Fruit fly (Drosophila melanogaster) whole organism, embryonic: ENCODE results near the gene CtBP.

Source experiments
- BEAF-32 ChIP-seq: fragments of 200-800 bp; sonication (Bioruptor generic); optimal IDR thresholded peaks from 3 replicates; lab custom pipeline; 2017; ENCODE audit warnings: missing biosample characterization, missing genetic modification characterization, mild to moderate bottlenecking, moderate library complexity, missing genetic modification reagents
- CG10267 ChIP-seq: fragments of 200-800 bp; sonication (Bioruptor generic); optimal IDR thresholded peaks from 2 replicates; lab custom pipeline; 2018; ENCODE audit warnings: missing biosample characterization, mild to moderate bottlenecking, missing genetic modification characterization, moderate library complexity
- CG11247 ChIP-seq: fragments of 200-800 bp; sonication (Bioruptor generic); IDR thresholded peaks from 2 replicates; pipeline ENCODE4 v1.3.6; 2022; ENCODE audit warnings: missing biosample characterization, missing genetic modification characterization
- CG14860 ChIP-seq: fragments of 200-800 bp; sonication (Bioruptor generic); IDR thresholded peaks from 3 replicates; pipeline ENCODE4 v1.3.6; 2022; ENCODE audit warnings: missing biosample characterization, missing genetic modification characterization; ENCODE audit not compliant: partially characterized antibody
- CG2116 ChIP-seq: fragments of 200-800 bp; sonication (Bioruptor generic); optimal IDR thresholded peaks from 3 replicates; lab custom pipeline; 2018; ENCODE audit warnings: missing biosample characterization, mild to moderate bottlenecking, missing genetic modification characterization
- CG31388 ChIP-seq: fragments of 200-800 bp; sonication (Bioruptor generic); optimal IDR thresholded peaks from 2 replicates; lab custom pipeline; 2016; ENCODE audit warnings: missing biosample characterization, missing genetic modification characterization
- CG31441 ChIP-seq: fragments of 200-800 bp; sonication (Bioruptor generic); IDR thresholded peaks from 2 replicates; pipeline ENCODE4 v1.3.6; 2022; ENCODE audit warnings: missing biosample characterization, missing genetic modification characterization
- CG3163 ChIP-seq: fragments of 200-800 bp; sonication (Bioruptor generic); optimal IDR thresholded peaks from 3 replicates; lab custom pipeline; 2016; ENCODE audit warnings: missing biosample characterization, missing genetic modification characterization
- CG3407 ChIP-seq: fragments of 200-800 bp; sonication (Bioruptor generic); optimal IDR thresholded peaks from 2 replicates; lab custom pipeline; 2018; ENCODE audit warnings: missing biosample characterization, mild to moderate bottlenecking, missing genetic modification characterization
- CG7271 ChIP-seq: fragments of 200-800 bp; sonication (Bioruptor generic); optimal IDR thresholded peaks from 2 replicates; lab custom pipeline; 2018; ENCODE audit warnings: missing biosample characterization, mild to moderate bottlenecking, missing genetic modification characterization, moderate library complexity
- CG7963 ChIP-seq: fragments of 200-800 bp; sonication (Bioruptor generic); IDR thresholded peaks from 3 replicates; pipeline ENCODE4 v1.3.6; 2022; ENCODE audit warnings: missing biosample characterization, missing genetic modification characterization; ENCODE audit not compliant: partially characterized antibody
- CG8281 ChIP-seq: fragments of 200-800 bp; sonication (Bioruptor generic); optimal IDR thresholded peaks from 2 replicates; lab custom pipeline; 2018; ENCODE audit warnings: missing biosample characterization, mild to moderate bottlenecking, missing genetic modification characterization, moderate library complexity
- CG8944 ChIP-seq: fragments of 200-800 bp; sonication (Bioruptor generic); optimal IDR thresholded peaks from 3 replicates; lab custom pipeline; 2016; ENCODE audit warnings: missing biosample characterization, missing genetic modification characterization
- CoRest ChIP-seq: fragments of 200-800 bp; sonication (Bioruptor generic); optimal IDR thresholded peaks from 3 replicates; lab custom pipeline; 2018; ENCODE audit warnings: missing biosample characterization, mild to moderate bottlenecking, missing genetic modification characterization, moderate library complexity
- Dek ChIP-seq: fragments of 200-800 bp; sonication (Bioruptor generic); optimal IDR thresholded peaks from 3 replicates; lab custom pipeline; 2019; ENCODE audit warnings: missing biosample characterization, mild to moderate bottlenecking, missing genetic modification characterization, moderate library complexity
- ERR ChIP-seq: fragments of 200-800 bp; sonication (Bioruptor generic); optimal IDR thresholded peaks from 2 replicates; lab custom pipeline; 2016; ENCODE audit warnings: missing biosample characterization, missing genetic modification characterization
- Ets97D ChIP-seq: fragments of 200-800 bp; sonication (Bioruptor generic); optimal IDR thresholded peaks from 3 replicates; lab custom pipeline; 2016; ENCODE audit warnings: missing biosample characterization, missing genetic modification characterization
- Kr ChIP-seq: fragments of 200-800 bp; sonication (Bioruptor generic); optimal IDR thresholded peaks from 2 replicates; lab custom pipeline; 2017; ENCODE audit warnings: missing biosample characterization, mild to moderate bottlenecking, missing genetic modification characterization
- Lhr ChIP-seq: fragments of 200-800 bp; sonication (Bioruptor generic); optimal IDR thresholded peaks from 3 replicates; lab custom pipeline; 2017; ENCODE audit warnings: mild to moderate bottlenecking, missing biosample characterization, missing genetic modification reagents, missing genetic modification characterization
- MBD-R2 ChIP-seq: fragments of 200-800 bp; sonication (Bioruptor generic); IDR thresholded peaks from 2 replicates; pipeline ENCODE4 v1.3.6; 2022; ENCODE audit warnings: missing biosample characterization, missing genetic modification characterization
- Max ChIP-seq: fragments of 200-800 bp; sonication (Bioruptor generic); optimal IDR thresholded peaks from 2 replicates; lab custom pipeline; 2016; ENCODE audit warnings: missing biosample characterization, mild to moderate bottlenecking, missing genetic modification characterization
- Myb ChIP-seq: fragments of 200-800 bp; sonication (Bioruptor generic); optimal IDR thresholded peaks from 2 replicates; lab custom pipeline; 2016; ENCODE audit warnings: missing biosample characterization, missing genetic modification characterization
- NfI ChIP-seq: fragments of 200-800 bp; sonication (Bioruptor generic); optimal IDR thresholded peaks from 3 replicates; lab custom pipeline; 2018; ENCODE audit warnings: missing biosample characterization, mild to moderate bottlenecking, missing genetic modification characterization, moderate library complexity
- Oaz ChIP-seq: fragments of 200-800 bp; sonication (Bioruptor generic); IDR thresholded peaks from 2 replicates; pipeline ENCODE4 v1.3.6; 2022; ENCODE audit warnings: missing biosample characterization, missing genetic modification characterization
- Pdp1 ChIP-seq, 2 experiments: fragments of 200-800 bp; sonication (Bioruptor generic); optimal IDR thresholded peaks; 3 replicates each; lab custom pipeline; 2016; ENCODE audit warnings: missing biosample characterization in 2 of 2, missing genetic modification characterization in 2 of 2, mild to moderate bottlenecking in 1 of 2, moderate library complexity in 1 of 2
- Sin3A ChIP-seq: fragments of >200 bp; optimal IDR thresholded peaks from 2 replicates; lab custom pipeline; 2018
- ac ChIP-seq: fragments of 200-800 bp; sonication (Bioruptor generic); optimal IDR thresholded peaks from 3 replicates; lab custom pipeline; 2017; ENCODE audit warnings: missing biosample characterization, mild to moderate bottlenecking, missing genetic modification characterization
- ato ChIP-seq: fragments of 200-800 bp; sonication (Bioruptor generic); IDR thresholded peaks from 2 replicates; pipeline ENCODE4 v1.3.6; 2022; ENCODE audit warnings: missing biosample characterization, missing genetic modification characterization; ENCODE audit not compliant: partially characterized antibody
- br ChIP-seq: fragments of >200 bp; optimal IDR thresholded peaks from 2 replicates; lab custom pipeline; 2017
- chinmo ChIP-seq: fragments of 200-800 bp; sonication (Bioruptor generic); IDR thresholded peaks from 4 replicates; pipeline ENCODE4 v1.3.6; 2022; ENCODE audit warnings: missing biosample characterization, missing genetic modification characterization; ENCODE audit not compliant: partially characterized antibody
- eyg ChIP-seq: fragments of 200-800 bp; sonication (Bioruptor generic); optimal IDR thresholded peaks from 3 replicates; lab custom pipeline; 2016; ENCODE audit warnings: missing biosample characterization, missing genetic modification characterization
- gem ChIP-seq: fragments of 200-800 bp; sonication (Bioruptor generic); optimal IDR thresholded peaks from 2 replicates; lab custom pipeline; 2019; ENCODE audit warnings: missing biosample characterization, mild to moderate bottlenecking, missing genetic modification characterization, moderate library complexity
- grn ChIP-seq: fragments of 200-800 bp; sonication (Bioruptor generic); optimal IDR thresholded peaks from 3 replicates; lab custom pipeline; 2017; ENCODE audit warnings: missing biosample characterization, missing genetic modification characterization
- hbn ChIP-seq: fragments of 200-800 bp; sonication (Bioruptor generic); IDR thresholded peaks from 2 replicates; pipeline ENCODE4 v1.3.6; 2022; ENCODE audit warnings: missing biosample characterization, missing genetic modification characterization; ENCODE audit not compliant: partially characterized antibody
- inv ChIP-seq: fragments of 200-800 bp; sonication (Bioruptor generic); IDR thresholded peaks from 2 replicates; pipeline ENCODE4 v1.3.6; 2022; ENCODE audit warnings: missing biosample characterization, missing genetic modification characterization; ENCODE audit not compliant: partially characterized antibody
- knrl ChIP-seq: fragments of 200-800 bp; sonication (Bioruptor generic); IDR thresholded peaks from 3 replicates; pipeline ENCODE4 v1.3.6; 2022; ENCODE audit warnings: missing biosample characterization, missing genetic modification characterization; ENCODE audit not compliant: partially characterized antibody
- mld ChIP-seq: fragments of 200-800 bp; sonication (Bioruptor generic); IDR thresholded peaks from 3 replicates; pipeline ENCODE4 v1.3.6; 2022; ENCODE audit warnings: missing biosample characterization, missing genetic modification characterization; ENCODE audit not compliant: partially characterized antibody
- nerfin-2 ChIP-seq: fragments of 200-800 bp; sonication (Bioruptor generic); IDR thresholded peaks from 2 replicates; pipeline ENCODE4 v1.3.6; 2022; ENCODE audit warnings: missing biosample characterization, missing genetic modification characterization; ENCODE audit not compliant: partially characterized antibody
- nmo ChIP-seq: fragments of 200-800 bp; sonication (Bioruptor generic); optimal IDR thresholded peaks from 2 replicates; lab custom pipeline; 2018; ENCODE audit warnings: missing biosample characterization, mild to moderate bottlenecking, missing genetic modification characterization, moderate library complexity
- schlank ChIP-seq: fragments of 200-800 bp; sonication (Bioruptor generic); optimal IDR thresholded peaks from 2 replicates; lab custom pipeline; 2018; ENCODE audit warnings: missing biosample characterization, mild to moderate bottlenecking, missing genetic modification characterization
- sd ChIP-seq: fragments of 200-800 bp; sonication (Bioruptor generic); optimal IDR thresholded peaks from 3 replicates; lab custom pipeline; 2018; ENCODE audit warnings: missing biosample characterization, mild to moderate bottlenecking, missing genetic modification characterization, moderate library complexity
- sens ChIP-seq: fragments of 200-800 bp; sonication (Bioruptor generic); peaks from one replicate; lab custom pipeline; 2016; ENCODE audit warnings: missing biosample characterization, missing genetic modification characterization
- so ChIP-seq: fragments of 200-800 bp; sonication (Bioruptor generic); IDR thresholded peaks from 3 replicates; pipeline ENCODE4 v1.3.6; 2022; ENCODE audit warnings: missing biosample characterization, missing genetic modification characterization
- sr ChIP-seq: fragments of 200-800 bp; sonication (Bioruptor generic); IDR thresholded peaks from 3 replicates; pipeline ENCODE4 v1.3.6; 2022; ENCODE audit warnings: missing biosample characterization, missing genetic modification characterization
- tll ChIP-seq, 2 experiments: fragments of 200-800 bp in 1 of 2; fragments of >200 bp in 1 of 2; sonication (Bioruptor generic) in 1 of 2; optimal IDR thresholded peaks; 2 replicates each; lab custom pipeline; 2017 to 2019; ENCODE audit warnings: missing biosample characterization in 2 of 2, missing genetic modification characterization in 2 of 2, mild to moderate bottlenecking in 1 of 2, moderate library complexity in 1 of 2
- toy ChIP-seq: fragments of 200-800 bp; sonication (Bioruptor generic); IDR thresholded peaks from 2 replicates; pipeline ENCODE4 v1.3.6; 2022; ENCODE audit warnings: missing biosample characterization, missing genetic modification characterization
- zen ChIP-seq: fragments of 200-800 bp; sonication (Bioruptor generic); optimal IDR thresholded peaks from 3 replicates; lab custom pipeline; 2018; ENCODE audit warnings: missing biosample characterization, mild to moderate bottlenecking, missing genetic modification characterization, moderate library complexity
- zen2 ChIP-seq: fragments of 200-800 bp; sonication (Bioruptor generic); IDR thresholded peaks from 3 replicates; pipeline ENCODE4 v1.3.6; 2022; ENCODE audit warnings: missing biosample characterization, missing genetic modification characterization; ENCODE audit not compliant: partially characterized antibody

CtBP gene

dm6 chr3R:13051942-13052693 lies 40.7 kb downstream of the CtBP start, which contains the start of gene pic (continued):
- TF ChIP-seq CG3407 (no peak), CG11247 (GFP tag; lab: Robert Waterston, UW) (no peak), Dek (tag; lab: Kevin White, UChicago) (no peak), knrl (GFP tag; lab: Robert Waterston, UW) (peak; percentile 85), Myb (GFP tag; lab: Kevin White, UChicago) (peak; percentile 77), Pdp1 (GFP tag; optimal IDR thresholded peaks at IDR 0.05; lab: Kevin White, UChicago) (peak in 1 of 2 experiments; percentile 89), Oaz (GFP tag; lab: Robert Waterston, UW) (no peak), grn (GFP tag; lab: Kevin White, UChicago) (no peak), chinmo (0 out of 4 replicates have a peak, but pooled peaks have one; percentile 24), CG8944 (GFP tag; lab: Kevin White, UChicago) (no peak), CG14860 (GFP tag; lab: Robert Waterston, UW) (peak; percentile 84), mld (GFP tag; lab: Robert Waterston, UW) (0 out of 3 replicates have a peak, but pooled peaks have one; percentile 12), sens (GFP tag; lab: Kevin White, UChicago) (peak; percentile 74), zen2 (peak; percentile 33; the same call in 1 of the 3 replicates), Sin3A (lab: Kevin White, UChicago) (peak; percentile 93), BEAF-32 (GFP tag; lab: Kevin White, UChicago) (peak; percentile 89), nmo (GFP tag; lab: Kevin White, UChicago) (peak; percentile 58), sd (tag; lab: Kevin White, UChicago) (no peak), hbn (GFP tag; lab: Robert Waterston, UW) (peak; percentile 84), CG7963 (GFP tag; lab: Robert Waterston, UW) (peak; percentile 36; the same call in 1 of the 3 replicates), so (GFP tag; lab: Robert Waterston, UW) (no peak), ac (GFP tag; lab: Kevin White, UChicago) (no peak), Lhr (peak; percentile 50), NfI (no peak), CG31388 (no peak), CG3163 (GFP tag; lab: Kevin White, UChicago) (peak; percentile 1), CG2116 (GFP tag; lab: Kevin White, UChicago) (peak; percentile 100), zen (tag; lab: Kevin White, UChicago) (peak; percentile 24), CG31441 (GFP tag; lab: Robert Waterston, UW) (peak; percentile 9; the same call in 1 of the 2 replicates), eyg (peak; percentile 26), ERR (GFP tag; lab: Kevin White, UChicago) (no peak), inv (peak; percentile 65), Kr (GFP tag; lab: Kevin White, UChicago) (no peak), Ets97D (GFP tag; lab: Kevin White, UChicago) (peak; percentile 86), nerfin-2 (GFP tag; lab: Robert Waterston, UW) (peak; percentile 57; the same call in 1 of the 2 replicates), tll (GFP tag; optimal IDR thresholded peaks at IDR 0.05; lab: Kevin White, UChicago) (peak; percentile 64 to 67), CG7271 (tag; lab: Kevin White, UChicago) (no peak), sr (GFP tag; lab: Robert Waterston, UW) (no peak), toy (GFP tag; lab: Robert Waterston, UW) (no peak), CoRest (tag; lab: Kevin White, UChicago) (peak; percentile 52), ato (GFP tag; lab: Robert Waterston, UW) (peak; percentile 62), CG8281 (tag; lab: Kevin White, UChicago) (no peak), Max (GFP tag; lab: Kevin White, UChicago) (peak; percentile 38), CG10267 (tag; lab: Kevin White, UChicago) (peak; percentile 66), gem (tag; lab: Kevin White, UChicago) (no peak), MBD-R2 (GFP tag; lab: Robert Waterston, UW) (peak; percentile 56; the same call in 1 of the 2 replicates), br (lab: Kevin White, UChicago) (no peak), schlank (tag; lab: Kevin White, UChicago) (no peak)
